Worm (Caenorhabditis elegans) whole organism, L2 larva: ENCODE results near the gene lec-12.

Source experiments
- F13H6.1 ChIP-seq: sonication (generic microtip); optimal IDR thresholded peaks from 2 replicates; lab custom pipeline; 2016; ENCODE audit warnings: missing genetic modification characterization, missing compliant biosample characterization
- ama-1 ChIP-seq: fragments of 150-350 bp; optimal IDR thresholded peaks from 2 replicates; lab custom pipeline; 2018; ENCODE audit warnings: inconsistent platforms
- ceh-16 ChIP-seq: fragments of 150-350 bp; optimal IDR thresholded peaks from 2 replicates; lab custom pipeline; 2014; ENCODE audit warnings: missing biosample characterization, missing genetic modification characterization
- ceh-82 ChIP-seq: fragments of 150-350 bp; optimal IDR thresholded peaks from 2 replicates; lab custom pipeline; 2014; ENCODE audit warnings: missing biosample characterization, missing genetic modification characterization
- egl-27 ChIP-seq: sonication (generic microtip); optimal IDR thresholded peaks from 3 replicates; lab custom pipeline; 2017; ENCODE audit warnings: missing biosample characterization, missing genetic modification reagents, missing genetic modification characterization
- lsy-2 ChIP-seq, 2 experiments: fragments of 150-350 bp in 1 of 2; sonication (generic microtip) in 1 of 2; optimal IDR thresholded peaks; 2 replicates each; lab custom pipeline; 2014 to 2017; ENCODE audit warnings: missing biosample characterization in 2 of 2, missing genetic modification characterization in 2 of 2
- mdl-1 ChIP-seq, 2 experiments: fragments of 150-350 bp in 1 of 2; sonication (generic microtip) in 1 of 2; optimal IDR thresholded peaks; 2 replicates each; lab custom pipeline; 2017; ENCODE audit warnings: missing biosample characterization in 2 of 2, missing genetic modification characterization in 2 of 2
- nhr-12 ChIP-seq: fragments of 150-350 bp; optimal IDR thresholded peaks from 2 replicates; lab custom pipeline; 2014; ENCODE audit warnings: missing biosample characterization, missing genetic modification characterization
- nhr-237 ChIP-seq: fragments of 150-350 bp; optimal IDR thresholded peaks from 2 replicates; lab custom pipeline; 2014; ENCODE audit warnings: missing biosample characterization, missing genetic modification characterization
- nhr-77 ChIP-seq: fragments of 150-350 bp; optimal IDR thresholded peaks from 2 replicates; lab custom pipeline; 2014; ENCODE audit warnings: missing biosample characterization, missing genetic modification characterization
- peb-1 ChIP-seq: fragments of 150-350 bp; optimal IDR thresholded peaks from 2 replicates; lab custom pipeline; 2014; ENCODE audit warnings: missing biosample characterization, missing genetic modification characterization
- unc-62 ChIP-seq: fragments of 150-350 bp; optimal IDR thresholded peaks from 2 replicates; lab custom pipeline; 2014; ENCODE audit warnings: missing biosample characterization, missing genetic modification reagents, missing genetic modification characterization
- ztf-4 ChIP-seq: fragments of 150-350 bp; optimal IDR thresholded peaks from 2 replicates; lab custom pipeline; 2014; ENCODE audit warnings: missing biosample characterization, missing genetic modification characterization

DNA sequence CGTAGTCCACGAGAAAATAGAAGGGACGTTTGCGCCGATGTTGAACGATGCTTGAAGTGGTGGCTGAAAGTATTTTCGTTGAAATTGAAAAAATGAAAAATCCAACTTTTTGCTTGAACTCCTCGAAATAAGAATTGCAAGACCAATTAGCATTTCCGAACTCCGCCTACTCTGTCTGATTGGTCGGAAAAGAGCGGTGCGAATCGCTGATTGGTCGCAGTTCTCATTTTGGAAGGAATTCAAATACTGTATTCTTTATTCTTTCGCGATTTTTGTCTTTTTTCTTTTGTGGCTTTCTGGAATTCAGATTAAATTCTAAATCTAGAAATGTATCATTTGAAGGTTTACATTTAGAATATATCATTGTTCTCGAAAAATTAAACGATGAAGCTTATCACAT is 29.7 kb upstream of the lec-12 start:
- TF ChIP-seq egl-27 (tag; lab: Kevin White, UChicago), result no peak
- TF ChIP-seq nhr-237, result no peak
- no peak for TF ChIP-seq peb-1
- TF ChIP-seq nhr-77, result no peak
- no peak for TF ChIP-seq ceh-82
- no peak for TF ChIP-seq ztf-4 (tag; lab: Kevin White, UChicago)
- no peak for TF ChIP-seq nhr-12
- no peak for TF ChIP-seq ceh-16 (tag; lab: Kevin White, UChicago)
- no peak for TF ChIP-seq F13H6.1
- TF ChIP-seq lsy-2 (tag; optimal IDR thresholded peaks at IDR 0.05; lab: Kevin White, UChicago), result no peak
- TF ChIP-seq ama-1 (lab: Kevin White, UChicago), result no peak
- no peak for TF ChIP-seq mdl-1 (tag; optimal IDR thresholded peaks at IDR 0.05; lab: Kevin White, UChicago)
- TF ChIP-seq unc-62, result no peak
